Worm (Caenorhabditis elegans) whole organism, late embryonic: ENCODE data around the gene alh-7.

Experiments
- ceh-24 ChIP-seq: sonication (generic microtip); optimal IDR thresholded peaks from 2 replicates; lab custom pipeline; 2016; ENCODE audit warnings: mild to moderate bottlenecking, missing genetic modification characterization, missing compliant biosample characterization
- ceh-34 ChIP-seq: sonication (generic microtip); optimal IDR thresholded peaks from 2 replicates; lab custom pipeline; 2016; ENCODE audit warnings: mild to moderate bottlenecking, missing genetic modification characterization, missing compliant biosample characterization
- nhr-232 ChIP-seq: sonication (generic microtip); optimal IDR thresholded peaks from 2 replicates; lab custom pipeline; 2016; ENCODE audit warnings: missing genetic modification characterization, missing compliant biosample characterization
- npax-4 ChIP-seq: sonication (generic microtip); optimal IDR thresholded peaks from 2 replicates; lab custom pipeline; 2016; ENCODE audit warnings: missing genetic modification characterization, missing compliant biosample characterization
- ttx-3 ChIP-seq: sonication (generic microtip); optimal IDR thresholded peaks from 2 replicates; lab custom pipeline; 2016; ENCODE audit warnings: missing genetic modification reagents, missing genetic modification characterization, missing compliant biosample characterization

DNA sequence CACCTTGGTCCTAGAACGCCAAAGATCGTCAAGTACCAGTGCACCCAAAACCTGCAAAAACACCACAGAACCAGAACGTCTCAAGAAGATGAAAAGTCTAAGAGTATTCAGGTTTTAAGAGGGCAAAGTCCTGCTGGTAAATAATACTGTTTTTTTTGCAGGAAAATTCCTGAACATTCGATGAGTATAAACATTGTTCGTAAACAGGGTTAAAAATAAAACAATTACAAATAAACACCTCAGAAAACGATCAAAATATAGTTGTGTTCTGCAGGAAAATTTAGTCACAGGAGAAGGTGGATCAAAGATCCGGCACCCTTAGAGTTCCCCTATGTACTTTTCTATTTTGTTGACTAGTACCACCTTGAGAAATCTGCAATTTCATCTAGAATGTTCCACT is 20.9 kb downstream of the alh-7 start:
- TF ChIP-seq nhr-232 (no peak), ceh-34 (no peak), npax-4 (tag; lab: Kevin White, UChicago) (no peak), ceh-24 (tag; lab: Kevin White, UChicago) (no peak), ttx-3 (tag; lab: Kevin White, UChicago) (no peak)
